Worm (Caenorhabditis elegans): Measurements from ENCODE around the gene spp-24.

DNA sequence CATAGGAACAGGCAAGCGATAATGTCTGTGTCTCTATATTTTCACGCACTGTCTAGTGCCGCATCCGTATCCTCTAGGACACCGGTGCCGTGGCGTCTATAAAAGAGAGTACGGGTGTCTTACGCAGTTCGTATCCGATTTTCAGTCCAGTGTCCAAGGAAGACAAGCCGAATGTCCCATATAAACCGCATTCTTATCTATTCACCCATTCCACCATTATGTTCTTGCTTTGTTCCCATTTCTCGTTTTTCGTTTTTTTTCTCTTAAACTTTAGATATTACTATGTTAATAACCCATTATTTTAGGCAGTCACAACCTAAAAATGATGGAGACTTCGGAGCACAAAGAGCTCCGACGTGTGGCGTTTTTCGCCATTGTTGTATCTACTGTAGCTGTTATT, 16.3 kb downstream of the spp-24 start, which contains the start of gene sqt-2:
- TF ChIP-seq elt-3 (tag; optimal IDR thresholded peaks at IDR 0.05) (no peak), nhr-12 (tag; optimal IDR thresholded peaks at IDR 0.05) (no peak), unc-62 (GFP tag; optimal IDR thresholded peaks at IDR 0.05) (no peak), unc-39 (tag; optimal IDR thresholded peaks at IDR 0.05) (no peak), elt-2 (tag; optimal IDR thresholded peaks at IDR 0.05) (no peak)

All from whole organism, L3 larva.